Worm (Caenorhabditis elegans) whole organism, young adult: Measurements from ENCODE around the gene ceh-38.

Source experiments
- Y79H2A.3 ChIP-seq: fragments of 200-800 bp; sonication (Bioruptor generic); conservative IDR thresholded peaks from 2 replicates; pipeline ENCODE4 v1.3.6; 2022; ENCODE audit warnings: missing genetic modification reagents, missing genetic modification characterization, missing compliant biosample characterization
- ama-1 ChIP-seq, 3 experiments: fragments of 150-350 bp in 1 of 3; sonication (generic microtip) in 2 of 3; optimal IDR thresholded peaks; 2 replicates each; lab custom pipeline; 2014 to 2018; ENCODE audit warnings: missing biosample characterization in 2 of 3, missing genetic modification characterization in 2 of 3, missing genetic modification reagents in 2 of 3
- dox-1 ChIP-seq: fragments of 200-800 bp; sonication (Bioruptor generic); IDR thresholded peaks from 2 replicates; pipeline ENCODE4 v1.3.6; 2022; ENCODE audit warnings: missing genetic modification reagents, missing genetic modification characterization, missing compliant biosample characterization
- dpff-1 ChIP-seq: sonication (generic microtip); optimal IDR thresholded peaks from 2 replicates; lab custom pipeline; 2017; ENCODE audit warnings: mild to moderate bottlenecking, missing genetic modification characterization, missing compliant biosample characterization
- him-1 ChIP-seq: sonication (generic microtip); optimal IDR thresholded peaks from 2 replicates; lab custom pipeline; 2016; ENCODE audit warnings: missing genotype, missing genetic modification reagents, missing genetic modification characterization, missing compliant biosample characterization
- hrde-1 ChIP-seq: sonication (generic microtip); optimal IDR thresholded peaks from 2 replicates; lab custom pipeline; 2016; ENCODE audit warnings: missing genetic modification characterization, mild to moderate bottlenecking, missing compliant biosample characterization, moderate library complexity, missing genotype, missing genetic modification reagents, borderline replicate concordance
- let-526 ChIP-seq: fragments of 200-800 bp; sonication (Bioruptor generic); IDR thresholded peaks from 2 replicates; pipeline ENCODE4 v1.3.6; 2022; ENCODE audit warnings: missing genetic modification reagents, missing genetic modification characterization, missing compliant biosample characterization
- mel-28 ChIP-seq: sonication (generic microtip); optimal IDR thresholded peaks from 2 replicates; lab custom pipeline; 2016; ENCODE audit warnings: borderline replicate concordance, mild to moderate bottlenecking, missing genetic modification characterization, missing compliant biosample characterization
- mes-4 ChIP-seq: sonication (generic microtip); optimal IDR thresholded peaks from 2 replicates; lab custom pipeline; 2016; ENCODE audit warnings: missing genotype, missing genetic modification characterization, missing compliant biosample characterization
- rec-8 ChIP-seq, 2 experiments: sonication (generic microtip); optimal IDR thresholded peaks; 2 replicates each; lab custom pipeline; 2016; ENCODE audit warnings: mild to moderate bottlenecking in 2 of 2, missing genetic modification characterization in 2 of 2, missing genetic modification reagents in 2 of 2, missing genotype in 2 of 2, missing biosample characterization in 1 of 2, missing compliant biosample characterization in 1 of 2, moderate library complexity in 1 of 2
- sea-2 ChIP-seq: fragments of 200-800 bp; sonication (Bioruptor generic); IDR thresholded peaks from 2 replicates; pipeline ENCODE4 v1.3.6; 2022; ENCODE audit warnings: missing genetic modification characterization, missing compliant biosample characterization
- tlf-1 ChIP-seq: fragments of 200-800 bp; sonication (Bioruptor generic); optimal IDR thresholded peaks from 2 replicates; lab custom pipeline; 2018; ENCODE audit warnings: mild to moderate bottlenecking, missing genetic modification characterization, missing compliant biosample characterization
- ztf-3 ChIP-seq: fragments of 200-800 bp; sonication (Bioruptor generic); optimal IDR thresholded peaks from 2 replicates; lab custom pipeline; 2018; ENCODE audit warnings: mild to moderate bottlenecking, missing genetic modification characterization, missing compliant biosample characterization

DNA sequence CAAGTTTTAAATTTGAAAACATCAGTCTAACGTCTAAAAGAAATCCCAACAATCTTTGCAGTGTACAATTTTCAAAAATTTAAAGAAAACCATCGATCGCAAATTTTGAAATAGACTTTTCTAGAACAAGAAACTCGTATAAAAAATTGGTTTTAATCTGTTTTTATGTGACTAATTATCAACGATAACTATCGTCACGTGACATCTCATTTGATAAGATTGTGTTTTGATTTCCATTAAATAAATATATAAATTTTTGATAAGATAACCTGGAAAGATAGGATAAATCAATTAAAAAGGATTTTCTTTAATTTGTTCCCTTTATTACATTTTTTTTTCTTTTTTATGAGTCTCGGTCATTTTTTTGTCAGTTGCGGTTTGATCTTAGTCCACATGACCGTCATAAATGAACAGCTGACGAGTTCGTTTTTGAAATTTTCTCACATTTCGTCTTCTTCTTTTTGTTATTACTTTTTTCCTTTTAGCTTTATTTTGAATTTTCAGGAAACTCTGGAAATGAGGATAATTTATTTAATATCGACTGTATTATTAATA, 41.7 kb upstream of the ceh-38 start, which contains the start of gene asm-1:
- TF ChIP-seq mes-4 (no peak), ama-1 (optimal IDR thresholded peaks at IDR 0.05; lab: Kevin White, UChicago) (no peak), ama-1 (GFP tag; optimal IDR thresholded peaks at IDR 0.05; lab: Kevin White, UChicago) (no peak), sea-2 (GFP tag; lab: Robert Waterston, UW) (no peak), dpff-1 (tag; lab: Kevin White, UChicago) (no peak), rec-8 (tag; optimal IDR thresholded peaks at IDR 0.05; lab: Kevin White, UChicago) (no peak), mel-28 (tag; lab: Kevin White, UChicago) (no peak), ztf-3 (GFP tag; lab: Kevin White, UChicago) (no peak), dox-1 (no peak), him-1 (tag; lab: Kevin White, UChicago) (no peak), hrde-1 (no peak), let-526 (GFP tag; lab: Robert Waterston, UW) (no peak), tlf-1 (no peak), Y79H2A.3 (GFP tag; lab: Robert Waterston, UW) (no peak)
